Fruit fly (Drosophila melanogaster) whole organism: ENCODE data around the gene CG45546.

Experiments
- CG8478 ChIP-seq: fragments of >200 bp; optimal IDR thresholded peaks from 2 replicates; lab custom pipeline; 2018; ENCODE audit warnings: inconsistent platforms
- Dll ChIP-seq: fragments of >200 bp; optimal IDR thresholded peaks from 2 replicates; lab custom pipeline; 2017
- EcR ChIP-seq, 2 experiments: fragments of >200 bp; optimal IDR thresholded peaks; 2 replicates each; lab custom pipeline; 2017; ENCODE audit warnings: missing biosample characterization in 2 of 2, missing genetic modification characterization in 2 of 2, missing genetic modification reagents in 2 of 2
- pan ChIP-seq: fragments of >200 bp; optimal IDR thresholded peaks from 2 replicates; lab custom pipeline; 2017
- psq ChIP-seq: fragments of >200 bp; optimal IDR thresholded peaks from 2 replicates; lab custom pipeline; 2017
- usp ChIP-seq: fragments of >200 bp; optimal IDR thresholded peaks from 2 replicates; lab custom pipeline; 2017; ENCODE audit warnings: missing biosample characterization, missing genetic modification characterization, mixed read lengths

Gene CG45546

dm6 chr3R:29369038-29369437 lies at the start of gene CG45546:
Gene CG45546, plus strand, starts transcription at chr3R:29369338.
- TF ChIP-seq pan (lab: Kevin White, UChicago) (no peak), CG8478 (no peak), psq (no peak), usp (no peak), EcR (GFP tag; optimal IDR thresholded peaks at IDR 0.05; lab: Kevin White, UChicago) (no peak), Dll (lab: Kevin White, UChicago) (no peak)

- peak; percentile 42 for TF ChIP-seq pan (lab: Kevin White, UChicago)
Observed at dm6 chr3R:29319481-29320289, 49.5 kb upstream of the CG45546 start, which contains the start of gene Cnx99A. Gene Cnx99A, minus strand, starts transcription at chr3R:29319644.

dm6 chr3R:29322637-29323036 lies 46.5 kb upstream of the CG45546 start:
- TF ChIP-seq usp (no peak), CG8478 (no peak), pan (lab: Kevin White, UChicago) (no peak), Dll (lab: Kevin White, UChicago) (no peak), EcR (GFP tag; optimal IDR thresholded peaks at IDR 0.05; lab: Kevin White, UChicago) (no peak), psq (no peak)

dm6 chr3R:29328607-29329006 lies 40.5 kb upstream of the CG45546 start:
- no peak for TF ChIP-seq usp
- no peak for TF ChIP-seq CG8478
- TF ChIP-seq Dll (lab: Kevin White, UChicago), result no peak
- TF ChIP-seq psq, result no peak
- no peak for TF ChIP-seq pan (lab: Kevin White, UChicago)
- TF ChIP-seq EcR (GFP tag; optimal IDR thresholded peaks at IDR 0.05; lab: Kevin White, UChicago), result no peak

- no peak for TF ChIP-seq pan (lab: Kevin White, UChicago)
- no peak for TF ChIP-seq EcR (GFP tag; optimal IDR thresholded peaks at IDR 0.05; lab: Kevin White, UChicago)
Observed at dm6 chr3R:29353487-29353886, 15.7 kb upstream of the CG45546 start.

- TF ChIP-seq pan (lab: Kevin White, UChicago) (no peak), CG8478 (no peak), EcR (GFP tag; optimal IDR thresholded peaks at IDR 0.05; lab: Kevin White, UChicago) (no peak), usp (no peak), psq (no peak), Dll (lab: Kevin White, UChicago) (no peak)
Observed at dm6 chr3R:29362391-29362790, 6.7 kb upstream of the CG45546 start.

dm6 chr3R:29372497-29373218 lies 3.5 kb downstream of the CG45546 start:
- TF ChIP-seq usp (no peak), pan (lab: Kevin White, UChicago) (no peak), psq (no peak), EcR (GFP tag; optimal IDR thresholded peaks at IDR 0.05; lab: Kevin White, UChicago) (no peak), Dll (lab: Kevin White, UChicago) (no peak), CG8478 (no peak)

dm6 chr3R:29375397-29376014 lies 6.4 kb downstream of the CG45546 start:
- TF ChIP-seq pan (lab: Kevin White, UChicago) (no peak), usp (no peak), CG8478 (no peak), Dll (lab: Kevin White, UChicago) (no peak), psq (no peak), EcR (GFP tag; optimal IDR thresholded peaks at IDR 0.05; lab: Kevin White, UChicago) (no peak)

dm6 chr3R:29377342-29377741 lies 8.2 kb downstream of the CG45546 start, which contains the start of gene Ptp99A:
Gene Ptp99A, plus strand, starts transcription at chr3R:29377646.
- TF ChIP-seq pan (lab: Kevin White, UChicago) (no peak), Dll (lab: Kevin White, UChicago) (no peak), CG8478 (no peak), psq (no peak), usp (no peak), EcR (GFP tag; optimal IDR thresholded peaks at IDR 0.05; lab: Kevin White, UChicago) (no peak)
